Fruit fly (Drosophila melanogaster): ENCODE results near the gene CG10340.
A peak's percentile ranks its signal among the peaks of the same experiment; 100 is the strongest.

CG10340 gene

dm6 chr3R:16573483-16574145, 40.6 kb downstream of the CG10340 start, which contains the start of gene CG14903 (continued):
- no peak for TF ChIP-seq ewg (GFP tag; optimal IDR thresholded peaks at IDR 0.05)
- no peak for TF ChIP-seq hb (GFP tag; IDR thresholded peaks at IDR 0.05; ENCODE audit: partially characterized antibody)
- no peak for TF ChIP-seq Fer3 (tag; optimal IDR thresholded peaks at IDR 0.05)
- TF ChIP-seq kah (GFP tag; optimal IDR thresholded peaks at IDR 0.05), result no peak
- TF ChIP-seq CG8281 (tag; optimal IDR thresholded peaks at IDR 0.05), result no peak
- no peak for TF ChIP-seq btn (GFP tag; optimal IDR thresholded peaks at IDR 0.05)
- TF ChIP-seq tll (GFP tag; optimal IDR thresholded peaks at IDR 0.05), result no peak
- TF ChIP-seq dimm (GFP tag; IDR thresholded peaks at IDR 0.05), result no peak
- TF ChIP-seq usp (GFP tag; optimal IDR thresholded peaks at IDR 0.05), result no peak
- TF ChIP-seq CG14710 (tag; optimal IDR thresholded peaks at IDR 0.05), result peak; percentile 87
- TF ChIP-seq CG10147 (GFP tag; optimal IDR thresholded peaks at IDR 0.05), result peak; percentile 11
- peak; percentile 23 for TF ChIP-seq CG8478 (optimal IDR thresholded peaks at IDR 0.05)
- TF ChIP-seq lab (GFP tag; optimal IDR thresholded peaks at IDR 0.05), result no peak
- no peak for TF ChIP-seq CG11560 (tag; IDR thresholded peaks at IDR 0.05)
- TF ChIP-seq CG8290 (GFP tag; optimal IDR thresholded peaks at IDR 0.05), result peak; percentile 48
- no peak for TF ChIP-seq CG8290 (tag; optimal IDR thresholded peaks at IDR 0.05)
- TF ChIP-seq MBD-R2 (GFP tag; IDR thresholded peaks at IDR 0.05), result peak; percentile 87
- peak; percentile 85 for TF ChIP-seq Sry-δ (GFP tag; optimal IDR thresholded peaks at IDR 0.05)
- TF ChIP-seq Opbp (GFP tag; IDR thresholded peaks at IDR 0.05; ENCODE audit: partially characterized antibody), result peak; percentile 56; the same call in 2 of the 3 replicates
- TF ChIP-seq Blimp-1 (GFP tag; optimal IDR thresholded peaks at IDR 0.05), result peak; percentile 37
- TF ChIP-seq chn (GFP tag; optimal IDR thresholded peaks at IDR 0.05), result peak; percentile 26
- TF ChIP-seq CG6854 (GFP tag; optimal IDR thresholded peaks at IDR 0.05), result no peak
- TF ChIP-seq CG7357 (GFP tag; IDR thresholded peaks at IDR 0.05), result no peak
- TF ChIP-seq Lim3 (GFP tag; IDR thresholded peaks at IDR 0.05), result no peak
- TF ChIP-seq CG33213 (GFP tag; optimal IDR thresholded peaks at IDR 0.05), result peak; percentile 30
- no peak for TF ChIP-seq ftz-f1 (GFP tag; optimal IDR thresholded peaks at IDR 0.05)
- TF ChIP-seq CG4424 (GFP tag; optimal IDR thresholded peaks at IDR 0.05), result peak; percentile 39
- no peak for TF ChIP-seq NK7.1 (GFP tag; optimal IDR thresholded peaks at IDR 0.05)
- no peak for TF ChIP-seq Meics (GFP tag; optimal IDR thresholded peaks at IDR 0.05)
- TF ChIP-seq CG14441 (GFP tag; IDR thresholded peaks at IDR 0.05), result no peak
- TF ChIP-seq Hsf (GFP tag; optimal IDR thresholded peaks at IDR 0.05), result peak; percentile 47
- no peak for TF ChIP-seq scrt (GFP tag; optimal IDR thresholded peaks at IDR 0.05)
- TF ChIP-seq CG34224 (GFP tag; IDR thresholded peaks at IDR 0.05; ENCODE audit: partially characterized antibody), result 0 out of 3 replicates have a peak, but pooled peaks have one; percentile 33
- peak; percentile 64 for TF ChIP-seq wek (GFP tag; optimal IDR thresholded peaks at IDR 0.05)
- peak; percentile 17 for TF ChIP-seq CG7786 (GFP tag; optimal IDR thresholded peaks at IDR 0.05)
- no peak for TF ChIP-seq gt (GFP tag; IDR thresholded peaks at IDR 0.05)
- TF ChIP-seq CG15011 (GFP tag; optimal IDR thresholded peaks at IDR 0.05), result no peak
- no peak for TF ChIP-seq CG9437 (GFP tag; optimal IDR thresholded peaks at IDR 0.05)
- peak; percentile 48 for TF ChIP-seq CG2116 (GFP tag; optimal IDR thresholded peaks at IDR 0.05)
- no peak for TF ChIP-seq fd64A (GFP tag; optimal IDR thresholded peaks at IDR 0.05)
- peak; percentile 40 for TF ChIP-seq CHES-1-like (GFP tag; optimal IDR thresholded peaks at IDR 0.05)
- TF ChIP-seq CG9876 (GFP tag; optimal IDR thresholded peaks at IDR 0.05), result peak; percentile 18
- no peak for TF ChIP-seq CG11247 (GFP tag; IDR thresholded peaks at IDR 0.05)
- TF ChIP-seq Hey (tag; optimal IDR thresholded peaks at IDR 0.05), result no peak
- no peak for TF ChIP-seq YL-1 (GFP tag; optimal IDR thresholded peaks at IDR 0.05)
- no peak for TF ChIP-seq CG4328 (GFP tag; optimal IDR thresholded peaks at IDR 0.05)
- peak; percentile 43 for TF ChIP-seq CG12391 (tag; optimal IDR thresholded peaks at IDR 0.05)
- 0 out of 3 replicates have a peak, but pooled peaks have one; percentile 17 for TF ChIP-seq Mrtf (GFP tag; IDR thresholded peaks at IDR 0.05)
- no peak for TF ChIP-seq gfzf (GFP tag; optimal IDR thresholded peaks at IDR 0.05)
- no peak for TF ChIP-seq ash1 (GFP tag; optimal IDR thresholded peaks at IDR 0.05)

Measured in whole organism, embryonic.